Worm (Caenorhabditis elegans): ENCODE data around the gene nlt-1.

- TF ChIP-seq hlh-12 (tag; optimal IDR thresholded peaks at IDR 0.05) (no peak), ztf-25 (GFP tag; IDR thresholded peaks at IDR 0.05) (no peak), B0261.1 (tag; optimal IDR thresholded peaks at IDR 0.05) (no peak), pha-4 (tag; optimal IDR thresholded peaks at IDR 0.05) (no peak)
These were observed at the start of gene nlt-1 for ce11 chrII:10001065-10001464.
